Worm (Caenorhabditis elegans) whole organism, early embryonic: ENCODE data around the gene fbxc-58.

Experiments
- aly-1 ChIP-seq: sonication (generic microtip); optimal IDR thresholded peaks from 2 replicates; lab custom pipeline; 2016; ENCODE audit warnings: missing genetic modification characterization, missing compliant biosample characterization
- ama-1 ChIP-seq: fragments of 150-350 bp; optimal IDR thresholded peaks from 2 replicates; lab custom pipeline; 2014
- ceh-13 ChIP-seq: fragments of 200-800 bp; sonication (Bioruptor generic); optimal IDR thresholded peaks from 2 replicates; lab custom pipeline; 2018; ENCODE audit warnings: mild to moderate bottlenecking, missing genetic modification characterization, missing compliant biosample characterization
- ceh-36 ChIP-seq: sonication (generic microtip); optimal IDR thresholded peaks from 2 replicates; lab custom pipeline; 2016; ENCODE audit warnings: missing genetic modification characterization, inconsistent platforms, missing compliant biosample characterization
- flt-1 ChIP-seq: fragments of 200-800 bp; sonication (Bioruptor generic); IDR thresholded peaks from 2 replicates; pipeline ENCODE4 v1.3.6; 2022; ENCODE audit warnings: missing genetic modification characterization, missing compliant biosample characterization
- hmbx-1 ChIP-seq: sonication (generic microtip); optimal IDR thresholded peaks from 2 replicates; lab custom pipeline; 2016; ENCODE audit warnings: mild to moderate bottlenecking, missing genetic modification characterization, missing compliant biosample characterization
- hnd-1 ChIP-seq: sonication (generic microtip); optimal IDR thresholded peaks from 2 replicates; lab custom pipeline; 2016; ENCODE audit warnings: missing genetic modification characterization, missing compliant biosample characterization
- pes-1 ChIP-seq: fragments of 200-800 bp; sonication (Bioruptor generic); IDR thresholded peaks from 2 replicates; pipeline ENCODE4 v1.3.6; 2022; ENCODE audit warnings: missing genetic modification reagents, missing genetic modification characterization, missing compliant biosample characterization
- scrt-1 ChIP-seq: fragments of 200-800 bp; sonication (Bioruptor generic); IDR thresholded peaks from 2 replicates; pipeline ENCODE4 v1.3.6; 2022; ENCODE audit warnings: missing genetic modification characterization, missing compliant biosample characterization
- tbx-37 ChIP-seq: fragments of 200-800 bp; sonication (Bioruptor generic); conservative IDR thresholded peaks from 2 replicates; pipeline ENCODE4 v1.3.6; 2022; ENCODE audit warnings: missing genetic modification reagents, missing genetic modification characterization, missing compliant biosample characterization
- tra-4 ChIP-seq: sonication (generic microtip); optimal IDR thresholded peaks from 2 replicates; lab custom pipeline; 2017; ENCODE audit warnings: missing genetic modification characterization, missing compliant biosample characterization

ce11 chrIV:9422408-9422807 lies 51.1 kb downstream of the fbxc-58 start, which contains the start of gene F56D5.9:
- no peak for TF ChIP-seq ama-1 (lab: Kevin White, UChicago)
- no peak for TF ChIP-seq hmbx-1 (tag; lab: Kevin White, UChicago)
- no peak for TF ChIP-seq flt-1
- TF ChIP-seq ceh-36 (tag; lab: Kevin White, UChicago): no peak
- no peak for TF ChIP-seq tbx-37 (GFP tag; lab: Robert Waterston, UW)
- no peak for TF ChIP-seq scrt-1 (GFP tag; lab: Robert Waterston, UW)
- no peak for TF ChIP-seq tra-4 (tag; lab: Kevin White, UChicago)
- no peak for TF ChIP-seq pes-1
- no peak for TF ChIP-seq hnd-1
- TF ChIP-seq ceh-13 (GFP tag; lab: Kevin White, UChicago): no peak
- no peak for TF ChIP-seq aly-1 (tag; lab: Kevin White, UChicago)
